Fruit fly (Drosophila melanogaster) whole organism, embryonic: ENCODE data around the gene unc-4.

Source experiments
- Atf6 ChIP-seq: fragments of 200-800 bp; sonication (Bioruptor generic); IDR thresholded peaks from 2 replicates; pipeline ENCODE4 v1.3.6; 2022; ENCODE audit warnings: missing biosample characterization, missing genetic modification characterization
- B-H1 ChIP-seq: fragments of 200-800 bp; sonication (Bioruptor generic); IDR thresholded peaks from 3 replicates; pipeline ENCODE4 v1.3.6; 2022; ENCODE audit warnings: missing biosample characterization, missing genetic modification characterization
- Bgb ChIP-seq: fragments of 200-800 bp; sonication (Bioruptor generic); IDR thresholded peaks from 2 replicates; pipeline ENCODE4 v1.3.6; 2022; ENCODE audit warnings: missing biosample characterization, missing genetic modification characterization; ENCODE audit not compliant: partially characterized antibody
- CG11696 ChIP-seq: fragments of 200-800 bp; sonication (Bioruptor generic); IDR thresholded peaks from 2 replicates; pipeline ENCODE4 v1.3.6; 2022; ENCODE audit warnings: missing biosample characterization, missing genetic modification characterization
- CG11723 ChIP-seq: fragments of 200-800 bp; sonication (Bioruptor generic); optimal IDR thresholded peaks from 2 replicates; lab custom pipeline; 2017; ENCODE audit warnings: missing biosample characterization, mild to moderate bottlenecking, missing genetic modification characterization
- CG12219 ChIP-seq: fragments of 200-800 bp; sonication (Bioruptor generic); optimal IDR thresholded peaks from 3 replicates; lab custom pipeline; 2018; ENCODE audit warnings: missing biosample characterization, mild to moderate bottlenecking, missing genetic modification characterization
- CG14441 ChIP-seq: fragments of 200-800 bp; sonication (Bioruptor generic); IDR thresholded peaks from 2 replicates; pipeline ENCODE4 v1.3.6; 2022; ENCODE audit warnings: missing biosample characterization, missing genetic modification characterization
- CG15011 ChIP-seq: fragments of 200-800 bp; sonication (Bioruptor generic); optimal IDR thresholded peaks from 3 replicates; lab custom pipeline; 2018; ENCODE audit warnings: missing biosample characterization, mild to moderate bottlenecking, missing genetic modification characterization
- CG17829 ChIP-seq: fragments of 200-800 bp; optimal IDR thresholded peaks from 2 replicates; lab custom pipeline; 2019; ENCODE audit warnings: missing biosample characterization, mild to moderate bottlenecking, missing genetic modification characterization, moderate library complexity
- CG2199 ChIP-seq: fragments of 200-800 bp; sonication (Bioruptor generic); IDR thresholded peaks from 3 replicates; pipeline ENCODE4 v1.3.6; 2022; ENCODE audit warnings: missing biosample characterization, missing genetic modification characterization
- CG42726 ChIP-seq: fragments of 200-800 bp; sonication (Bioruptor generic); IDR thresholded peaks from 2 replicates; pipeline ENCODE4 v1.3.6; 2022; ENCODE audit warnings: missing biosample characterization, missing genetic modification characterization; ENCODE audit not compliant: partially characterized antibody
- CG4328 ChIP-seq: fragments of 200-800 bp; sonication (Bioruptor generic); optimal IDR thresholded peaks from 3 replicates; lab custom pipeline; 2017; ENCODE audit warnings: missing biosample characterization, missing genetic modification reagents, missing genetic modification characterization
- CG4617 ChIP-seq: fragments of 200-800 bp; sonication (Bioruptor generic); optimal IDR thresholded peaks from 3 replicates; lab custom pipeline; 2016; ENCODE audit warnings: missing biosample characterization, missing genetic modification characterization, borderline replicate concordance
- CG6854 ChIP-seq: fragments of 200-800 bp; sonication (Bioruptor generic); optimal IDR thresholded peaks from 3 replicates; lab custom pipeline; 2017; ENCODE audit warnings: missing biosample characterization, mild to moderate bottlenecking, missing genetic modification characterization
- CG7271 ChIP-seq: fragments of 200-800 bp; sonication (Bioruptor generic); optimal IDR thresholded peaks from 2 replicates; lab custom pipeline; 2018; ENCODE audit warnings: missing biosample characterization, mild to moderate bottlenecking, missing genetic modification characterization, moderate library complexity
- CG8290 ChIP-seq, 3 experiments: fragments of 200-800 bp; sonication (Bioruptor generic); optimal IDR thresholded peaks; 2 replicates each; lab custom pipeline; 2016 to 2019; ENCODE audit warnings: missing biosample characterization in 3 of 3, missing genetic modification characterization in 3 of 3, mild to moderate bottlenecking in 2 of 3, moderate library complexity in 1 of 3
- CG9437 ChIP-seq: fragments of 200-800 bp; sonication (Bioruptor generic); optimal IDR thresholded peaks from 2 replicates; lab custom pipeline; 2018; ENCODE audit warnings: missing biosample characterization, mild to moderate bottlenecking, missing genetic modification characterization
- CG9932 ChIP-seq: fragments of 200-800 bp; sonication (Bioruptor generic); IDR thresholded peaks from 2 replicates; pipeline ENCODE4 v1.3.6; 2022; ENCODE audit warnings: missing biosample characterization, missing genetic modification characterization
- CTCF ChIP-seq: fragments of 200-800 bp; sonication (Bioruptor generic); optimal IDR thresholded peaks from 2 replicates; lab custom pipeline; 2017; ENCODE audit warnings: missing biosample characterization, mild to moderate bottlenecking, missing genetic modification characterization, moderate library complexity
- CkIIα-i1 ChIP-seq: fragments of 200-800 bp; sonication (Bioruptor generic); IDR thresholded peaks from 2 replicates; pipeline ENCODE4 v1.3.6; 2022; ENCODE audit warnings: missing biosample characterization, missing genetic modification characterization
- Ets65A ChIP-seq: fragments of 200-800 bp; sonication (Bioruptor generic); peaks from one replicate; lab custom pipeline; 2016; ENCODE audit warnings: missing biosample characterization, missing genetic modification characterization
- H2.0 ChIP-seq: fragments of 200-800 bp; sonication (Bioruptor generic); IDR thresholded peaks from 2 replicates; pipeline ENCODE4 v1.3.6; 2022; ENCODE audit warnings: missing biosample characterization, missing genetic modification characterization
- Hr39 ChIP-seq: fragments of >200 bp; optimal IDR thresholded peaks from 2 replicates; lab custom pipeline; 2017
- Hr51 ChIP-seq, 2 experiments: fragments of 200-800 bp; sonication (Bioruptor generic); optimal IDR thresholded peaks; 2 replicates in 1 of 2; 3 replicates in 1 of 2; lab custom pipeline; 2016 to 2018; ENCODE audit warnings: missing biosample characterization in 2 of 2, missing genetic modification characterization in 2 of 2, mild to moderate bottlenecking in 1 of 2, moderate library complexity in 1 of 2
- Lpt ChIP-seq: fragments of >200 bp; optimal IDR thresholded peaks from 2 replicates; lab custom pipeline; 2018; ENCODE audit warnings: missing biosample characterization, missing genetic modification characterization
- MTF-1 ChIP-seq: fragments of 200-800 bp; sonication (Bioruptor generic); optimal IDR thresholded peaks from 2 replicates; lab custom pipeline; 2018; ENCODE audit warnings: missing biosample characterization, mild to moderate bottlenecking, missing genetic modification characterization, borderline replicate concordance
- Opbp ChIP-seq: fragments of 200-800 bp; sonication (Bioruptor generic); IDR thresholded peaks from 3 replicates; pipeline ENCODE4 v1.3.6; 2022; ENCODE audit warnings: missing biosample characterization, missing genetic modification characterization; ENCODE audit not compliant: partially characterized antibody
- Ptx1 ChIP-seq: fragments of 200-800 bp; sonication (Bioruptor generic); IDR thresholded peaks from 2 replicates; pipeline ENCODE4 v1.3.6; 2022; ENCODE audit warnings: missing biosample characterization, missing genetic modification characterization
- TFAM ChIP-seq: fragments of 200-800 bp; sonication (Bioruptor generic); optimal IDR thresholded peaks from 2 replicates; lab custom pipeline; 2017; ENCODE audit warnings: missing biosample characterization, missing genetic modification characterization, inconsistent platforms
- Tbp ChIP-seq: fragments of >200 bp; optimal IDR thresholded peaks from 2 replicates; lab custom pipeline; 2018; ENCODE audit warnings: missing biosample characterization, missing genetic modification characterization
- YL-1 ChIP-seq: fragments of 200-800 bp; sonication (Bioruptor generic); optimal IDR thresholded peaks from 3 replicates; lab custom pipeline; 2017; ENCODE audit warnings: missing biosample characterization, mild to moderate bottlenecking, missing genetic modification characterization
- bab2 ChIP-seq: fragments of 200-800 bp; sonication (Bioruptor generic); optimal IDR thresholded peaks from 2 replicates; lab custom pipeline; 2016; ENCODE audit warnings: missing biosample characterization, missing genetic modification characterization
- bbx ChIP-seq: fragments of 200-800 bp; sonication (Bioruptor generic); IDR thresholded peaks from 2 replicates; pipeline ENCODE4 v1.3.6; 2022; ENCODE audit warnings: missing biosample characterization, missing genetic modification characterization; ENCODE audit not compliant: partially characterized antibody
- croc ChIP-seq: fragments of 200-800 bp; sonication (Bioruptor generic); conservative IDR thresholded peaks from 3 replicates; pipeline ENCODE4 v1.3.6; 2022; ENCODE audit warnings: missing biosample characterization, missing genetic modification characterization
- cwo ChIP-seq: fragments of 200-800 bp; sonication (Bioruptor generic); optimal IDR thresholded peaks from 3 replicates; lab custom pipeline; 2017; ENCODE audit warnings: missing biosample characterization, missing genetic modification characterization, mild to moderate bottlenecking, moderate library complexity, missing genetic modification reagents
- ems ChIP-seq: fragments of 200-800 bp; sonication (Bioruptor generic); optimal IDR thresholded peaks from 3 replicates; lab custom pipeline; 2016; ENCODE audit warnings: missing biosample characterization, missing genetic modification characterization
- gcm2 ChIP-seq: fragments of 200-800 bp; sonication (Bioruptor generic); optimal IDR thresholded peaks from 2 replicates; lab custom pipeline; 2016; ENCODE audit warnings: missing biosample characterization, missing genetic modification characterization
- grau ChIP-seq: fragments of 200-800 bp; optimal IDR thresholded peaks from 3 replicates; lab custom pipeline; 2019; ENCODE audit warnings: missing biosample characterization, mild to moderate bottlenecking, missing genetic modification characterization, moderate library complexity
- kay ChIP-seq: fragments of 200-800 bp; sonication (Bioruptor generic); optimal IDR thresholded peaks from 2 replicates; lab custom pipeline; 2016; ENCODE audit warnings: missing biosample characterization, missing genetic modification characterization
- mld ChIP-seq: fragments of 200-800 bp; sonication (Bioruptor generic); IDR thresholded peaks from 3 replicates; pipeline ENCODE4 v1.3.6; 2022; ENCODE audit warnings: missing biosample characterization, missing genetic modification characterization; ENCODE audit not compliant: partially characterized antibody
- nmo ChIP-seq: fragments of 200-800 bp; sonication (Bioruptor generic); optimal IDR thresholded peaks from 2 replicates; lab custom pipeline; 2018; ENCODE audit warnings: missing biosample characterization, mild to moderate bottlenecking, missing genetic modification characterization, moderate library complexity
- pan ChIP-seq, 4 experiments: fragments of >200 bp in 3 of 4; fragments of 200-800 bp in 1 of 4; sonication (Bioruptor generic) in 1 of 4; optimal IDR thresholded peaks in 3 of 4; IDR thresholded peaks in 1 of 4; 2 replicates each; pipeline versions ENCODE4 v1.3.6 to Lab custom; 2017 to 2022; ENCODE audit warnings: missing biosample characterization in 2 of 4, missing genetic modification characterization in 2 of 4, mixed read lengths in 1 of 4
- pb ChIP-seq: fragments of 200-800 bp; sonication (Bioruptor generic); optimal IDR thresholded peaks from 3 replicates; lab custom pipeline; 2016; ENCODE audit warnings: missing biosample characterization, missing genetic modification characterization
- psq ChIP-seq: fragments of 200-800 bp; sonication (Bioruptor generic); optimal IDR thresholded peaks from 2 replicates; lab custom pipeline; 2017; ENCODE audit warnings: missing biosample characterization, missing genetic modification characterization
- row ChIP-seq: fragments of 200-800 bp; sonication (Bioruptor generic); IDR thresholded peaks from 3 replicates; pipeline ENCODE4 v1.3.6; 2022; ENCODE audit warnings: missing biosample characterization, missing genetic modification characterization
- sc ChIP-seq, 3 experiments: fragments of >200 bp in 2 of 3; fragments of 200-800 bp in 1 of 3; sonication (Bioruptor generic) in 1 of 3; optimal IDR thresholded peaks; 2 replicates in 2 of 3; 3 replicates in 1 of 3; lab custom pipeline; 2017; ENCODE audit warnings: mild to moderate bottlenecking in 1 of 3, missing biosample characterization in 1 of 3, missing genetic modification characterization in 1 of 3, missing genetic modification reagents in 1 of 3
- sim ChIP-seq: fragments of 200-800 bp; sonication (Bioruptor generic); IDR thresholded peaks from 2 replicates; pipeline ENCODE4 v1.3.6; 2022; ENCODE audit warnings: missing biosample characterization, missing genetic modification characterization
- ssp ChIP-seq: fragments of 200-800 bp; sonication (Bioruptor generic); IDR thresholded peaks from 2 replicates; pipeline ENCODE4 v1.3.6; 2022; ENCODE audit warnings: missing biosample characterization, missing genetic modification characterization
- tio ChIP-seq: fragments of 200-800 bp; sonication (Bioruptor generic); optimal IDR thresholded peaks from 2 replicates; lab custom pipeline; 2017; ENCODE audit warnings: missing biosample characterization, missing genetic modification characterization, inconsistent platforms
- trh ChIP-seq: fragments of 200-800 bp; sonication (Bioruptor generic); optimal IDR thresholded peaks from 2 replicates; lab custom pipeline; 2016; ENCODE audit warnings: missing biosample characterization, missing genetic modification characterization

The unc-4 gene

dm6 chrX:17751658-17752057 is 16.7 kb upstream of the unc-4 start (continued):
- peak; percentile 13; the same call in 1 of the 3 replicates for TF ChIP-seq croc (GFP tag; lab: Robert Waterston, UW)
- TF ChIP-seq MTF-1 (GFP tag; lab: Kevin White, UChicago) = no peak
- no peak for TF ChIP-seq sc (optimal IDR thresholded peaks at IDR 0.05; lab: Kevin White, UChicago)
- TF ChIP-seq sc (GFP tag; optimal IDR thresholded peaks at IDR 0.05; lab: Kevin White, UChicago) = no peak
- no peak for TF ChIP-seq ems (GFP tag; lab: Kevin White, UChicago)
- no peak for TF ChIP-seq sim (GFP tag; lab: Robert Waterston, UW)
- no peak for TF ChIP-seq CG4328
- peak; percentile 75 for TF ChIP-seq CG9932 (GFP tag; lab: Robert Waterston, UW)
- peak; percentile 50 for TF ChIP-seq bab2 (GFP tag; lab: Kevin White, UChicago)
- TF ChIP-seq Hr39 (lab: Kevin White, UChicago) = no peak
- no peak for TF ChIP-seq CG9437 (GFP tag; lab: Kevin White, UChicago)
- TF ChIP-seq Tbp (GFP tag; lab: Kevin White, UChicago) = no peak
- TF ChIP-seq B-H1 (GFP tag; lab: Robert Waterston, UW) = no peak
- no peak for TF ChIP-seq CkIIα-i1 (GFP tag; lab: Robert Waterston, UW)
- TF ChIP-seq CG15011 (GFP tag; lab: Kevin White, UChicago) = no peak
- TF ChIP-seq CG42726 = peak; percentile 81
- no peak for TF ChIP-seq cwo (GFP tag; lab: Kevin White, UChicago)
- TF ChIP-seq CG14441 (GFP tag; lab: Robert Waterston, UW) = 0 out of 2 replicates have a peak, but pooled peaks have one; percentile 21
- peak; percentile 79 for TF ChIP-seq Bgb (GFP tag; lab: Robert Waterston, UW)
- TF ChIP-seq CG11723 (GFP tag; lab: Kevin White, UChicago) = no peak
- no peak for TF ChIP-seq mld
- no peak for TF ChIP-seq Atf6 (GFP tag; lab: Robert Waterston, UW)
- TF ChIP-seq gcm2 = no peak
- no peak for TF ChIP-seq YL-1
- TF ChIP-seq CG4617 (GFP tag; lab: Kevin White, UChicago) = no peak
- no peak for TF ChIP-seq kay (GFP tag; lab: Kevin White, UChicago)
- no peak for TF ChIP-seq CG6854 (GFP tag; lab: Kevin White, UChicago)
- TF ChIP-seq grau (tag; lab: Kevin White, UChicago) = peak; percentile 52
- peak; percentile 60 for TF ChIP-seq bbx
- TF ChIP-seq psq (GFP tag; lab: Kevin White, UChicago) = no peak
- TF ChIP-seq TFAM (GFP tag; lab: Kevin White, UChicago) = no peak
- TF ChIP-seq CG2199 = peak; percentile 83; the same call in 2 of the 3 replicates
- no peak for TF ChIP-seq Lpt (GFP tag; lab: Kevin White, UChicago)
- TF ChIP-seq H2.0 = peak; percentile 39; the same call in 1 of the 2 replicates
- no peak for TF ChIP-seq tio
- TF ChIP-seq CG12219 = no peak
- TF ChIP-seq Opbp (GFP tag; lab: Robert Waterston, UW) = no peak; the same call in 2 of the 3 replicates
- TF ChIP-seq CG17829 (tag; lab: Kevin White, UChicago) = peak; percentile 72
- TF ChIP-seq Hr51 (GFP tag; optimal IDR thresholded peaks at IDR 0.05; lab: Kevin White, UChicago) = peak in 1 of 2 experiments; percentile 40
- 0 out of 3 replicates have a peak, but pooled peaks have one; percentile 13 for TF ChIP-seq row (GFP tag; lab: Robert Waterston, UW)
- peak; percentile 55 for TF ChIP-seq nmo (GFP tag; lab: Kevin White, UChicago)
- TF ChIP-seq Ptx1 (GFP tag; lab: Robert Waterston, UW) = peak; percentile 70
- TF ChIP-seq pan (optimal IDR thresholded peaks at IDR 0.05; lab: Kevin White, UChicago) = no peak
- peak in 1 of 2 experiments; percentile 21 for TF ChIP-seq pan (GFP tag; optimal IDR thresholded peaks at IDR 0.05 in 1 of 2, IDR thresholded peaks at IDR 0.05 in 1 of 2)
- TF ChIP-seq CG7271 = no peak
- TF ChIP-seq Ets65A (GFP tag; lab: Kevin White, UChicago) = peak; percentile 95
- TF ChIP-seq CG11696 = no peak
- TF ChIP-seq CTCF (GFP tag; lab: Kevin White, UChicago) = peak; percentile 98
- peak; percentile 38 for TF ChIP-seq CG8290 (GFP tag; optimal IDR thresholded peaks at IDR 0.05; lab: Kevin White, UChicago)
- TF ChIP-seq CG8290 (tag; optimal IDR thresholded peaks at IDR 0.05; lab: Kevin White, UChicago) = peak in 1 of 2 experiments; percentile 78
- TF ChIP-seq pb (GFP tag; lab: Kevin White, UChicago) = no peak
- peak; percentile 35 for TF ChIP-seq ssp (GFP tag; lab: Robert Waterston, UW)
- TF ChIP-seq trh (GFP tag; lab: Kevin White, UChicago) = no peak
